Worm (Caenorhabditis elegans): Measurements from ENCODE around the gene F44E7.7.
A peak's percentile ranks its signal among the peaks of the same experiment; 100 is the strongest.

Gene F44E7.7

ce11 chrV:5790497-5791280 is 5.4 kb upstream of the F44E7.7 start, which contains the start of the genes nhr-142 and F44E7.9 (continued):
- TF ChIP-seq dmd-4 (tag; optimal IDR thresholded peaks at IDR 0.05; ENCODE audit: borderline replicate concordance): peak; percentile 47
- TF ChIP-seq madf-2 (tag; optimal IDR thresholded peaks at IDR 0.05): peak; percentile 39
- peak; percentile 66 for TF ChIP-seq syd-9 (tag; optimal IDR thresholded peaks at IDR 0.05)
- TF ChIP-seq unc-3 (GFP tag; conservative IDR thresholded peaks at IDR 0.05): no peak
- TF ChIP-seq unc-3 (tag; optimal IDR thresholded peaks at IDR 0.05): peak; percentile 40
- TF ChIP-seq fax-1 (tag; optimal IDR thresholded peaks at IDR 0.05): peak; percentile 73
- peak; percentile 13 for TF ChIP-seq ceh-24 (tag; optimal IDR thresholded peaks at IDR 0.05)
- TF ChIP-seq elt-2 (tag; optimal IDR thresholded peaks at IDR 0.05): peak; percentile 79
- peak; percentile 74 for TF ChIP-seq ceh-14 (tag; optimal IDR thresholded peaks at IDR 0.05)
- TF ChIP-seq K02D7.2 (tag; optimal IDR thresholded peaks at IDR 0.05): peak; percentile 28
- peak; percentile 78 for TF ChIP-seq ceh-2 (tag; optimal IDR thresholded peaks at IDR 0.05)
- peak; percentile 8 for TF ChIP-seq ceh-48 (tag; optimal IDR thresholded peaks at IDR 0.05)
- peak; percentile 22 for TF ChIP-seq che-1 (tag; optimal IDR thresholded peaks at IDR 0.05)
- peak; percentile 47; the same call in 1 of the 2 replicates for TF ChIP-seq ceh-45 (GFP tag; IDR thresholded peaks at IDR 0.05)
- no peak for TF ChIP-seq K09A11.1 (tag; optimal IDR thresholded peaks at IDR 0.05; ENCODE audit: insufficient read depth)
- peak; percentile 80 for TF ChIP-seq C08G9.2 (tag; optimal IDR thresholded peaks at IDR 0.05)
- TF ChIP-seq ceh-6 (GFP tag; optimal IDR thresholded peaks at IDR 0.05): no peak
- TF ChIP-seq unc-55 (GFP tag; optimal IDR thresholded peaks at IDR 0.05): no peak
- no peak for TF ChIP-seq sox-2 (GFP tag; IDR thresholded peaks at IDR 0.05)
- peak; percentile 66 for TF ChIP-seq unc-42 (tag; optimal IDR thresholded peaks at IDR 0.05)
- TF ChIP-seq ahr-1 (tag; optimal IDR thresholded peaks at IDR 0.05): peak; percentile 15
- peak; percentile 71 for TF ChIP-seq ets-4 (tag; optimal IDR thresholded peaks at IDR 0.05)
- no peak for TF ChIP-seq Y22D7AL.16 (tag; optimal IDR thresholded peaks at IDR 0.05)
- peak; percentile 63 for TF ChIP-seq tbx-7 (tag; optimal IDR thresholded peaks at IDR 0.05)
- TF ChIP-seq ceh-9 (tag; optimal IDR thresholded peaks at IDR 0.05): no peak
- peak; percentile 71 for TF ChIP-seq tbx-2 (tag; optimal IDR thresholded peaks at IDR 0.05)
- TF ChIP-seq nfya-1 (tag; optimal IDR thresholded peaks at IDR 0.05): peak; percentile 58
- peak; percentile 23 for TF ChIP-seq pqm-1 (tag; optimal IDR thresholded peaks at IDR 0.05)
- peak; percentile 2 for TF ChIP-seq hlh-8 (tag; optimal IDR thresholded peaks at IDR 0.05)
- TF ChIP-seq pat-9 (tag; optimal IDR thresholded peaks at IDR 0.05): peak; percentile 32
- peak; percentile 60 for TF ChIP-seq ceh-34 (tag; optimal IDR thresholded peaks at IDR 0.05)
- peak; percentile 21 for TF ChIP-seq ttx-3 (tag; optimal IDR thresholded peaks at IDR 0.05)
- peak; percentile 81 for TF ChIP-seq zip-5 (tag; optimal IDR thresholded peaks at IDR 0.05)
- TF ChIP-seq nhr-232 (tag; optimal IDR thresholded peaks at IDR 0.05): peak; percentile 10
- TF ChIP-seq ztf-16 (tag; optimal IDR thresholded peaks at IDR 0.05): peak; percentile 60
- TF ChIP-seq nhr-11 (tag; optimal IDR thresholded peaks at IDR 0.05): no peak
- TF ChIP-seq sdc-2 (tag; optimal IDR thresholded peaks at IDR 0.05): peak; percentile 18
- TF ChIP-seq ceh-18 (tag; optimal IDR thresholded peaks at IDR 0.05): peak; percentile 72
- peak; percentile 48 for TF ChIP-seq pha-2 (tag; optimal IDR thresholded peaks at IDR 0.05)
- TF ChIP-seq pax-1 (tag; optimal IDR thresholded peaks at IDR 0.05): no peak
- peak; percentile 64 for TF ChIP-seq F13H6.1 (tag; optimal IDR thresholded peaks at IDR 0.05)

DNA sequence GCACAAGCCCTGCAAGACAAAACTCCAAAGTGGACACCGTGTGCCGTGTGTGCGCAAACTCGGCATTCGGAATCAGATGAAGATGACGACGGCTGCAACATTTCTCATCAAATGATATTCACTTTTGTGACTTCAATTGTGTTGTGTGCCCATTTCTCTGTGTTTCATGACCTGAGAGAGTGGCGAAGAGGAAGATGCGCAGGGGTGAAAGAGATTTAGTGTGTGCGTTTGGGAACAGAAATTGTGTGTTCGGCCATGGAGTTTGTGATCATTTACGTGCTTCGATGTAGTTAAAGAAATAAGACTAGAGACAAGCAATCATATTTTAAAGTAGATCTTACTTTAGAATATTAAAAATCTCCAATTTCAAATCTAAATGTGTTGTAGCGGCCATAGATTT is 3.4 kb upstream of the F44E7.7 start:
- TF ChIP-seq npax-4 (tag; optimal IDR thresholded peaks at IDR 0.05): no peak
- no peak for TF ChIP-seq ceh-48 (tag; optimal IDR thresholded peaks at IDR 0.05)
- TF ChIP-seq elt-4 (tag; optimal IDR thresholded peaks at IDR 0.05): no peak
- TF ChIP-seq unc-86 (tag; optimal IDR thresholded peaks at IDR 0.05): no peak
- TF ChIP-seq K09A11.1 (tag; optimal IDR thresholded peaks at IDR 0.05; ENCODE audit: insufficient read depth): no peak
- no peak for TF ChIP-seq C38D4.7 (GFP tag; optimal IDR thresholded peaks at IDR 0.05)
- TF ChIP-seq lim-6 (tag; optimal IDR thresholded peaks at IDR 0.05): no peak
- TF ChIP-seq pha-2 (tag; optimal IDR thresholded peaks at IDR 0.05): no peak
- TF ChIP-seq elt-2 (tag; optimal IDR thresholded peaks at IDR 0.05): no peak
- no peak for TF ChIP-seq pax-1 (tag; optimal IDR thresholded peaks at IDR 0.05)
- TF ChIP-seq ceh-14 (tag; optimal IDR thresholded peaks at IDR 0.05): no peak
- no peak for TF ChIP-seq ceh-30 (tag; optimal IDR thresholded peaks at IDR 0.05)
- TF ChIP-seq fkh-10 (GFP tag; optimal IDR thresholded peaks at IDR 0.05): no peak
- TF ChIP-seq ceh-22 (tag; optimal IDR thresholded peaks at IDR 0.05): no peak
- TF ChIP-seq hlh-13 (GFP tag; optimal IDR thresholded peaks at IDR 0.05): no peak
- TF ChIP-seq odd-2 (tag; optimal IDR thresholded peaks at IDR 0.05): no peak
- TF ChIP-seq unc-55 (GFP tag; optimal IDR thresholded peaks at IDR 0.05): no peak
- no peak for TF ChIP-seq F13H6.1 (tag; optimal IDR thresholded peaks at IDR 0.05)
- TF ChIP-seq sox-4 (tag; optimal IDR thresholded peaks at IDR 0.05): no peak
- no peak for TF ChIP-seq ahr-1 (tag; optimal IDR thresholded peaks at IDR 0.05)

Data from whole organism, late embryonic.